Worm (Caenorhabditis elegans) whole organism, early embryonic: ENCODE measurements around the gene R07E3.7.

Source experiments
- F13C5.2 ChIP-seq: sonication (generic microtip); optimal IDR thresholded peaks from 2 replicates; lab custom pipeline; 2017; ENCODE audit warnings: mild to moderate bottlenecking, missing genetic modification characterization, inconsistent platforms, missing compliant biosample characterization
- ama-1 ChIP-seq: fragments of 150-350 bp; optimal IDR thresholded peaks from 2 replicates; lab custom pipeline; 2014
- ets-7 ChIP-seq: sonication (generic microtip); optimal IDR thresholded peaks from 2 replicates; lab custom pipeline; 2016; ENCODE audit warnings: missing genotype, missing genetic modification characterization, missing compliant biosample characterization
- flt-1 ChIP-seq: fragments of 200-800 bp; sonication (Bioruptor generic); IDR thresholded peaks from 2 replicates; pipeline ENCODE4 v1.3.6; 2022; ENCODE audit warnings: missing genetic modification characterization, missing compliant biosample characterization
- hnd-1 ChIP-seq: sonication (generic microtip); optimal IDR thresholded peaks from 2 replicates; lab custom pipeline; 2016; ENCODE audit warnings: missing genetic modification characterization, missing compliant biosample characterization
- scrt-1 ChIP-seq: fragments of 200-800 bp; sonication (Bioruptor generic); IDR thresholded peaks from 2 replicates; pipeline ENCODE4 v1.3.6; 2022; ENCODE audit warnings: missing genetic modification characterization, missing compliant biosample characterization
- tbx-11 ChIP-seq: fragments of 200-800 bp; sonication (Bioruptor generic); IDR thresholded peaks from 2 replicates; pipeline ENCODE4 v1.3.6; 2022; ENCODE audit warnings: missing genetic modification characterization, missing compliant biosample characterization
- tra-4 ChIP-seq: sonication (generic microtip); optimal IDR thresholded peaks from 2 replicates; lab custom pipeline; 2017; ENCODE audit warnings: missing genetic modification characterization, missing compliant biosample characterization

ce11 chrX:10372556-10372955, 17.0 kb upstream of the R07E3.7 start, which contains the start of gene Y49A10A.2:
- TF ChIP-seq ama-1 (lab: Kevin White, UChicago), result no peak
- no peak for TF ChIP-seq scrt-1 (GFP tag; lab: Robert Waterston, UW)
- TF ChIP-seq hnd-1 (tag; lab: Kevin White, UChicago), result no peak
- TF ChIP-seq ets-7 (tag; lab: Kevin White, UChicago), result no peak
- TF ChIP-seq F13C5.2 (tag; lab: Kevin White, UChicago), result peak; percentile 13
- TF ChIP-seq tbx-11, result no peak
- peak; percentile 17; the same call in 1 of the 2 replicates for TF ChIP-seq flt-1 (GFP tag; lab: Robert Waterston, UW)
- no peak for TF ChIP-seq tra-4 (tag; lab: Kevin White, UChicago)
